Worm (Caenorhabditis elegans) whole organism, late embryonic: ENCODE measurements around the gene sre-40.

Source experiments
- C08G9.2 ChIP-seq: sonication (generic microtip); optimal IDR thresholded peaks from 2 replicates; lab custom pipeline; 2016; ENCODE audit warnings: mild to moderate bottlenecking, missing genetic modification characterization, moderate library complexity, missing compliant biosample characterization
- C38D4.7 ChIP-seq: fragments of 200-800 bp; sonication (Bioruptor generic); optimal IDR thresholded peaks from 2 replicates; lab custom pipeline; 2018; ENCODE audit warnings: mild to moderate bottlenecking, missing genetic modification characterization, moderate library complexity, missing compliant biosample characterization
- F13H6.1 ChIP-seq: sonication (generic microtip); optimal IDR thresholded peaks from 2 replicates; lab custom pipeline; 2016; ENCODE audit warnings: missing genetic modification characterization, missing compliant biosample characterization
- T23F11.4 ChIP-seq: fragments of 200-800 bp; sonication (Bioruptor generic); optimal IDR thresholded peaks from 2 replicates; lab custom pipeline; 2018; ENCODE audit warnings: mild to moderate bottlenecking, missing genetic modification characterization, missing compliant biosample characterization
- Y22D7AL.16 ChIP-seq: sonication (generic microtip); optimal IDR thresholded peaks from 2 replicates; lab custom pipeline; 2016; ENCODE audit warnings: missing genetic modification characterization, missing compliant biosample characterization
- ceh-2 ChIP-seq: sonication (generic microtip); optimal IDR thresholded peaks from 2 replicates; lab custom pipeline; 2016; ENCODE audit warnings: missing genotype, missing genetic modification characterization, missing compliant biosample characterization
- ceh-22 ChIP-seq: sonication (generic microtip); optimal IDR thresholded peaks from 2 replicates; lab custom pipeline; 2017; ENCODE audit warnings: missing biosample characterization, missing genetic modification characterization
- ceh-31 ChIP-seq: sonication (generic microtip); optimal IDR thresholded peaks from 2 replicates; lab custom pipeline; 2016; ENCODE audit warnings: missing genetic modification characterization, missing compliant biosample characterization
- ceh-45 ChIP-seq: fragments of 200-800 bp; sonication (Bioruptor generic); IDR thresholded peaks from 2 replicates; pipeline ENCODE4 v1.3.6; 2022; ENCODE audit warnings: missing genetic modification reagents, missing genetic modification characterization, missing compliant biosample characterization
- ceh-6 ChIP-seq: fragments of 200-800 bp; sonication (Bioruptor generic); optimal IDR thresholded peaks from 2 replicates; lab custom pipeline; 2018; ENCODE audit warnings: mild to moderate bottlenecking, missing genetic modification characterization, missing compliant biosample characterization
- ceh-9 ChIP-seq: sonication (generic microtip); optimal IDR thresholded peaks from 2 replicates; lab custom pipeline; 2016; ENCODE audit warnings: mild to moderate bottlenecking, missing genetic modification characterization, inconsistent platforms, missing compliant biosample characterization
- che-1 ChIP-seq: sonication (generic microtip); optimal IDR thresholded peaks from 2 replicates; lab custom pipeline; 2016; ENCODE audit warnings: mild to moderate bottlenecking, missing genetic modification characterization, missing compliant biosample characterization
- dmd-4 ChIP-seq: sonication (generic microtip); optimal IDR thresholded peaks from 2 replicates; lab custom pipeline; 2016; ENCODE audit warnings: borderline replicate concordance, missing genetic modification characterization, missing compliant biosample characterization
- dve-1 ChIP-seq: sonication (generic microtip); optimal IDR thresholded peaks from 2 replicates; lab custom pipeline; 2017; ENCODE audit warnings: antibody characterized with exemption, mild to moderate bottlenecking, missing genetic modification characterization, missing compliant biosample characterization
- elt-2 ChIP-seq: sonication (generic microtip); optimal IDR thresholded peaks from 2 replicates; lab custom pipeline; 2016; ENCODE audit warnings: missing genetic modification reagents, missing genetic modification characterization, missing compliant biosample characterization
- fkh-10 ChIP-seq: fragments of 150-350 bp; optimal IDR thresholded peaks from 2 replicates; lab custom pipeline; 2014; ENCODE audit warnings: missing biosample characterization, missing genetic modification reagents, missing genetic modification characterization
- fkh-6 ChIP-seq: sonication (generic microtip); optimal IDR thresholded peaks from 2 replicates; lab custom pipeline; 2016; ENCODE audit warnings: missing genetic modification characterization, missing compliant biosample characterization
- gmeb-2 ChIP-seq: sonication (generic microtip); optimal IDR thresholded peaks from 2 replicates; lab custom pipeline; 2016; ENCODE audit warnings: missing genetic modification characterization, inconsistent platforms, missing compliant biosample characterization
- hlh-30 ChIP-seq: sonication (generic microtip); optimal IDR thresholded peaks from 2 replicates; lab custom pipeline; 2017; ENCODE audit warnings: antibody characterized with exemption, missing genetic modification characterization, missing compliant biosample characterization; ENCODE audit not compliant: insufficient read depth
- hlh-6 ChIP-seq: sonication (generic microtip); optimal IDR thresholded peaks from 2 replicates; lab custom pipeline; 2016; ENCODE audit warnings: missing genotype, missing genetic modification characterization, missing compliant biosample characterization
- hlh-8 ChIP-seq: sonication (generic microtip); optimal IDR thresholded peaks from 2 replicates; lab custom pipeline; 2016; ENCODE audit warnings: missing genotype, missing genetic modification characterization, missing compliant biosample characterization
- lin-11 ChIP-seq: fragments of 200-800 bp; sonication (Bioruptor generic); optimal IDR thresholded peaks from 2 replicates; lab custom pipeline; 2018; ENCODE audit warnings: mild to moderate bottlenecking, missing genetic modification characterization, missing compliant biosample characterization
- mec-3 ChIP-seq: sonication (generic microtip); optimal IDR thresholded peaks from 2 replicates; lab custom pipeline; 2016; ENCODE audit warnings: borderline replicate concordance, missing genetic modification characterization, missing compliant biosample characterization
- nhr-11 ChIP-seq: fragments of 150-350 bp; optimal IDR thresholded peaks from 2 replicates; lab custom pipeline; 2014; ENCODE audit warnings: missing biosample characterization, missing genetic modification characterization
- nhr-232 ChIP-seq: sonication (generic microtip); optimal IDR thresholded peaks from 2 replicates; lab custom pipeline; 2016; ENCODE audit warnings: missing genetic modification characterization, missing compliant biosample characterization
- pag-3 ChIP-seq: sonication (generic microtip); optimal IDR thresholded peaks from 2 replicates; lab custom pipeline; 2016; ENCODE audit warnings: missing compliant biosample characterization, missing genetic modification characterization, borderline replicate concordance
- pat-9 ChIP-seq: fragments of 200-800 bp; sonication (Bioruptor generic); optimal IDR thresholded peaks from 2 replicates; lab custom pipeline; 2018; ENCODE audit warnings: mild to moderate bottlenecking, missing genetic modification characterization, moderate library complexity, missing compliant biosample characterization
- pax-1 ChIP-seq: fragments of 150-350 bp; optimal IDR thresholded peaks from 2 replicates; lab custom pipeline; 2014; ENCODE audit warnings: missing biosample characterization, missing genetic modification characterization
- pha-4 ChIP-seq: fragments of 150-350 bp; optimal IDR thresholded peaks from 2 replicates; lab custom pipeline; 2018; ENCODE audit warnings: missing biosample characterization, missing genetic modification reagents, missing genetic modification characterization
- tbx-7 ChIP-seq: sonication (generic microtip); optimal IDR thresholded peaks from 2 replicates; lab custom pipeline; 2016; ENCODE audit warnings: missing genotype, missing genetic modification characterization, missing compliant biosample characterization
- unc-3 ChIP-seq, 2 experiments: fragments of 200-800 bp in 1 of 2; sonication (Bioruptor generic) in 1 of 2; sonication (generic microtip) in 1 of 2; conservative IDR thresholded peaks in 1 of 2; optimal IDR thresholded peaks in 1 of 2; 2 replicates each; pipeline versions ENCODE4 v1.3.6 to Lab custom; 2016 to 2022; ENCODE audit warnings: missing compliant biosample characterization in 2 of 2, missing genetic modification characterization in 2 of 2, missing genetic modification reagents in 1 of 2
- unc-42 ChIP-seq: sonication (generic microtip); optimal IDR thresholded peaks from 2 replicates; lab custom pipeline; 2016; ENCODE audit warnings: missing genotype, missing genetic modification characterization, missing compliant biosample characterization
- unc-86 ChIP-seq: sonication (generic microtip); optimal IDR thresholded peaks from 2 replicates; lab custom pipeline; 2016; ENCODE audit warnings: missing genetic modification characterization, missing compliant biosample characterization
- zip-5 ChIP-seq: sonication (generic microtip); optimal IDR thresholded peaks from 2 replicates; lab custom pipeline; 2016; ENCODE audit warnings: missing genetic modification characterization, missing compliant biosample characterization
- ztf-16 ChIP-seq: sonication (generic microtip); optimal IDR thresholded peaks from 2 replicates; lab custom pipeline; 2017; ENCODE audit warnings: missing genetic modification characterization, missing compliant biosample characterization

Gene sre-40

ce11 chrII:4696055-4696454 lies 12.5 kb upstream of the sre-40 start:
- no peak for TF ChIP-seq pat-9
- TF ChIP-seq dmd-4 (tag; lab: Kevin White, UChicago), result no peak
- TF ChIP-seq gmeb-2 (tag; lab: Kevin White, UChicago), result no peak
- no peak for TF ChIP-seq unc-3 (GFP tag; conservative IDR thresholded peaks at IDR 0.05; lab: Robert Waterston, UW)
- TF ChIP-seq unc-3 (tag; optimal IDR thresholded peaks at IDR 0.05; lab: Kevin White, UChicago), result no peak
- TF ChIP-seq dve-1, result no peak
- TF ChIP-seq fkh-10 (GFP tag; lab: Kevin White, UChicago), result no peak
- no peak for TF ChIP-seq C38D4.7 (GFP tag; lab: Kevin White, UChicago)
- TF ChIP-seq nhr-11 (tag; lab: Kevin White, UChicago), result no peak
- no peak for TF ChIP-seq zip-5
- no peak for TF ChIP-seq ceh-31 (tag; lab: Kevin White, UChicago)
- no peak for TF ChIP-seq che-1
- TF ChIP-seq ceh-9 (tag; lab: Kevin White, UChicago), result no peak
- TF ChIP-seq Y22D7AL.16 (tag; lab: Kevin White, UChicago), result no peak
- no peak for TF ChIP-seq hlh-6

- no peak for TF ChIP-seq ztf-16 (tag; lab: Kevin White, UChicago)
- TF ChIP-seq ceh-31 (tag; lab: Kevin White, UChicago), result no peak
- TF ChIP-seq elt-2 (tag; lab: Kevin White, UChicago), result peak; percentile 43
- no peak for TF ChIP-seq T23F11.4 (GFP tag; lab: Kevin White, UChicago)
- TF ChIP-seq fkh-6, result no peak
Observed at ce11 chrII:4693129-4693528, 9.5 kb upstream of the sre-40 start, which contains the start of gene F10G7.5. F10G7.5 (plus strand) TSS chrII:4693414.

ce11 chrII:4689477-4689876 lies 5.9 kb upstream of the sre-40 start, which contains the start of gene F10G7.12:
F10G7.12 (plus strand) TSS chrII:4689777.
- TF ChIP-seq nhr-11 (tag; lab: Kevin White, UChicago) (no peak), zip-5 (no peak), T23F11.4 (GFP tag; lab: Kevin White, UChicago) (no peak)

- TF ChIP-seq pag-3 (tag; lab: Kevin White, UChicago), result no peak
- TF ChIP-seq T23F11.4 (GFP tag; lab: Kevin White, UChicago), result no peak
- no peak for TF ChIP-seq C08G9.2 (tag; lab: Kevin White, UChicago)
- TF ChIP-seq pha-4 (tag; lab: Kevin White, UChicago), result no peak
- no peak for TF ChIP-seq C38D4.7 (GFP tag; lab: Kevin White, UChicago)
- TF ChIP-seq ceh-22 (tag; lab: Kevin White, UChicago), result no peak
- no peak for TF ChIP-seq hlh-8 (tag; lab: Kevin White, UChicago)
- no peak for TF ChIP-seq lin-11 (tag; lab: Kevin White, UChicago)
- TF ChIP-seq hlh-6, result no peak
- no peak for TF ChIP-seq nhr-232 (tag; lab: Kevin White, UChicago)
- no peak for TF ChIP-seq pax-1
- no peak for TF ChIP-seq unc-86 (tag; lab: Kevin White, UChicago)
- no peak for TF ChIP-seq unc-42 (tag; lab: Kevin White, UChicago)
- TF ChIP-seq F13H6.1 (tag; lab: Kevin White, UChicago), result no peak
- TF ChIP-seq mec-3, result no peak
- no peak for TF ChIP-seq hlh-30 (tag; lab: Kevin White, UChicago)
- TF ChIP-seq ceh-6 (GFP tag; lab: Kevin White, UChicago), result no peak
- TF ChIP-seq ceh-2 (tag; lab: Kevin White, UChicago), result no peak
- TF ChIP-seq tbx-7 (tag; lab: Kevin White, UChicago), result no peak
Observed at ce11 chrII:4686941-4687340, 3.3 kb upstream of the sre-40 start, which contains the start of gene sre-39. sre-39 (plus strand) TSS chrII:4687241.

DNA sequence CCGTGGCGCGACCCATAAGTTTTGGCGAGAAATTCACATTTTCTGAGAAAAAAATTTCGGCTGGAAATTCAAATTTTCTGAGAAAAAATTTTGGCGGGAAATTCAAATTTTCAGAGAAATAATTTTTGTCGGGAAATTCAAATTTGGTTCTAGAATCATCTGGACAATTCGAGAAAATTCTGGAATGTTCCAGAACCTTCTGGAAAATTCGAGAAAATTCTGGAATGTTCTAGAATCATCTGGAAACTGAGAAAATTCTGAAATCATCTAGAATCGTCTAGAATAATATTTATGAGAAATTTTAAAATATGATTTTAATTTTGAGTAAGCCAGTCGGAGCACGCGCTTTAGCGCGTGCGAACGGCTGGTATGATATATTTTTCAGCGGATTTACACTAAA lies 1.3 kb upstream of the sre-40 start:
- TF ChIP-seq ceh-45, result no peak
- TF ChIP-seq pat-9, result no peak
